Fruit fly (Drosophila melanogaster) whole organism: ENCODE data around the gene AsnRS.

ENCODE experiments used
- CG8478 ChIP-seq: fragments of >200 bp; optimal IDR thresholded peaks from 2 replicates; lab custom pipeline; 2018; ENCODE audit warnings: inconsistent platforms
- Dll ChIP-seq: fragments of >200 bp; optimal IDR thresholded peaks from 2 replicates; lab custom pipeline; 2017
- EcR ChIP-seq, 2 experiments: fragments of >200 bp; optimal IDR thresholded peaks; 2 replicates each; lab custom pipeline; 2017; ENCODE audit warnings: missing biosample characterization in 2 of 2, missing genetic modification characterization in 2 of 2, missing genetic modification reagents in 2 of 2
- pan ChIP-seq: fragments of >200 bp; optimal IDR thresholded peaks from 2 replicates; lab custom pipeline; 2017
- psq ChIP-seq: fragments of >200 bp; optimal IDR thresholded peaks from 2 replicates; lab custom pipeline; 2017
- usp ChIP-seq: fragments of >200 bp; optimal IDR thresholded peaks from 2 replicates; lab custom pipeline; 2017; ENCODE audit warnings: missing biosample characterization, missing genetic modification characterization, mixed read lengths

Gene AsnRS

dm6 chr2L:19134366-19134689 is 2.6 kb upstream of the AsnRS start:
- TF ChIP-seq Dll (lab: Kevin White, UChicago) (no peak), EcR (GFP tag; optimal IDR thresholded peaks at IDR 0.05; lab: Kevin White, UChicago) (no peak), psq (lab: Kevin White, UChicago) (no peak), pan (lab: Kevin White, UChicago) (no peak), CG8478 (lab: Kevin White, UChicago) (no peak), usp (GFP tag; lab: Kevin White, UChicago) (no peak)

- no peak for TF ChIP-seq pan (lab: Kevin White, UChicago)
- TF ChIP-seq CG8478 (lab: Kevin White, UChicago) = no peak
- TF ChIP-seq psq (lab: Kevin White, UChicago) = no peak
- TF ChIP-seq usp (GFP tag; lab: Kevin White, UChicago) = no peak
- no peak for TF ChIP-seq EcR (GFP tag; optimal IDR thresholded peaks at IDR 0.05; lab: Kevin White, UChicago)
- TF ChIP-seq Dll (lab: Kevin White, UChicago) = no peak
Observed at dm6 chr2L:19133465-19134365, 2.0 kb upstream of the AsnRS start, which contains the start of gene brat. Gene brat (plus strand): TSS chr2L:19133816.

dm6 chr2L:19126888-19127287 is 4.9 kb downstream of the AsnRS start:
- TF ChIP-seq psq (lab: Kevin White, UChicago) = no peak
- TF ChIP-seq Dll (lab: Kevin White, UChicago) = no peak
- TF ChIP-seq EcR (GFP tag; optimal IDR thresholded peaks at IDR 0.05; lab: Kevin White, UChicago) = no peak

- TF ChIP-seq pan (lab: Kevin White, UChicago) = no peak
- no peak for TF ChIP-seq CG8478 (lab: Kevin White, UChicago)
- no peak for TF ChIP-seq usp (GFP tag; lab: Kevin White, UChicago)
- TF ChIP-seq psq (lab: Kevin White, UChicago) = no peak
- no peak for TF ChIP-seq EcR (GFP tag; optimal IDR thresholded peaks at IDR 0.05; lab: Kevin White, UChicago)
- no peak for TF ChIP-seq Dll (lab: Kevin White, UChicago)
Observed at dm6 chr2L:19123472-19124070, 8.2 kb downstream of the AsnRS start, which contains the start of gene Phb1. Gene Phb1 (minus strand): TSS chr2L:19123869.

dm6 chr2L:19120984-19121383 is 10.8 kb downstream of the AsnRS start:
- TF ChIP-seq EcR (GFP tag; optimal IDR thresholded peaks at IDR 0.05; lab: Kevin White, UChicago) = no peak
- TF ChIP-seq pan (lab: Kevin White, UChicago) = no peak

- TF ChIP-seq usp (GFP tag; lab: Kevin White, UChicago) (no peak), pan (lab: Kevin White, UChicago) (no peak), psq (lab: Kevin White, UChicago) (no peak), Dll (lab: Kevin White, UChicago) (no peak), EcR (GFP tag; optimal IDR thresholded peaks at IDR 0.05; lab: Kevin White, UChicago) (no peak), CG8478 (lab: Kevin White, UChicago) (no peak)
Observed at dm6 chr2L:19120196-19120950, 11.4 kb downstream of the AsnRS start, which contains the start of gene Ddc. Gene Ddc (minus strand): TSS chr2L:19120306.

- TF ChIP-seq pan (lab: Kevin White, UChicago) (no peak), usp (GFP tag; lab: Kevin White, UChicago) (no peak), psq (lab: Kevin White, UChicago) (no peak), EcR (GFP tag; optimal IDR thresholded peaks at IDR 0.05; lab: Kevin White, UChicago) (no peak), CG8478 (lab: Kevin White, UChicago) (no peak), Dll (lab: Kevin White, UChicago) (no peak)
Observed at dm6 chr2L:19114183-19114776, 17.5 kb downstream of the AsnRS start, which contains the start of gene CG10561. Gene CG10561 (plus strand): TSS chr2L:19114401.

- TF ChIP-seq CG8478 (lab: Kevin White, UChicago) = no peak
- no peak for TF ChIP-seq pan (lab: Kevin White, UChicago)
- no peak for TF ChIP-seq EcR (GFP tag; optimal IDR thresholded peaks at IDR 0.05; lab: Kevin White, UChicago)
- no peak for TF ChIP-seq Dll (lab: Kevin White, UChicago)
- no peak for TF ChIP-seq usp (GFP tag; lab: Kevin White, UChicago)
- TF ChIP-seq psq (lab: Kevin White, UChicago) = no peak
Observed at dm6 chr2L:19112200-19112599, 19.6 kb downstream of the AsnRS start.

dm6 chr2L:19111729-19112128 is 20.0 kb downstream of the AsnRS start:
- TF ChIP-seq EcR (GFP tag; optimal IDR thresholded peaks at IDR 0.05; lab: Kevin White, UChicago) (no peak), CG8478 (lab: Kevin White, UChicago) (no peak), pan (lab: Kevin White, UChicago) (no peak), Dll (lab: Kevin White, UChicago) (no peak), psq (lab: Kevin White, UChicago) (no peak)

- TF ChIP-seq EcR (GFP tag; optimal IDR thresholded peaks at IDR 0.05; lab: Kevin White, UChicago) = no peak
Observed at dm6 chr2L:19111137-19111536, 20.6 kb downstream of the AsnRS start.
